Fruit fly (Drosophila melanogaster): Measurements from ENCODE around the gene CG43999.

- TF ChIP-seq cnc (optimal IDR thresholded peaks at IDR 0.05): no peak
- no peak for TF ChIP-seq Crg-1 (GFP tag; optimal IDR thresholded peaks at IDR 0.05)
- no peak for TF ChIP-seq CG14711 (tag; optimal IDR thresholded peaks at IDR 0.05)
- TF ChIP-seq ovo (GFP tag; optimal IDR thresholded peaks at IDR 0.05): no peak
- no peak for TF ChIP-seq pad (GFP tag; optimal IDR thresholded peaks at IDR 0.05)
These were observed 26.6 kb upstream of the CG43999 start for dm6 chr3R:23955380-23955779.

Measured in whole organism, adult.